Worm (Caenorhabditis elegans) whole organism, L3 larva: ENCODE data around the gene ZK430.5.
A peak's percentile ranks its signal among the peaks of the same experiment; 100 is the strongest.

Experiments used
- R02D3.7 ChIP-seq: fragments of 150-350 bp; optimal IDR thresholded peaks from 2 replicates; lab custom pipeline; 2014; ENCODE audit warnings: missing biosample characterization, missing genetic modification characterization
- ZK546.5 ChIP-seq: sonication (generic microtip); optimal IDR thresholded peaks from 2 replicates; lab custom pipeline; 2017; ENCODE audit warnings: missing biosample characterization, missing genetic modification characterization
- ama-1 ChIP-seq: fragments of 150-350 bp; optimal IDR thresholded peaks from 2 replicates; lab custom pipeline; 2018
- ceh-16 ChIP-seq: sonication (generic microtip); optimal IDR thresholded peaks from 2 replicates; lab custom pipeline; 2017; ENCODE audit warnings: missing biosample characterization, missing genetic modification characterization
- ceh-82 ChIP-seq: fragments of 150-350 bp; optimal IDR thresholded peaks from 2 replicates; lab custom pipeline; 2014; ENCODE audit warnings: missing biosample characterization, missing genetic modification characterization
- ceh-9 ChIP-seq: sonication (generic microtip); optimal IDR thresholded peaks from 2 replicates; lab custom pipeline; 2018; ENCODE audit warnings: missing biosample characterization, missing genetic modification characterization
- daf-12 ChIP-seq: fragments of 150-350 bp; optimal IDR thresholded peaks from 2 replicates; lab custom pipeline; 2014; ENCODE audit warnings: missing biosample characterization, missing genetic modification reagents, missing genetic modification characterization
- egl-5 ChIP-seq: fragments of 150-350 bp; optimal IDR thresholded peaks from 2 replicates; lab custom pipeline; 2017; ENCODE audit warnings: missing biosample characterization, missing genetic modification reagents, missing genetic modification characterization, inconsistent platforms
- elt-2 ChIP-seq: sonication (generic microtip); optimal IDR thresholded peaks from 2 replicates; lab custom pipeline; 2016; ENCODE audit warnings: missing genetic modification reagents, mild to moderate bottlenecking, missing genetic modification characterization, missing compliant biosample characterization
- elt-3 ChIP-seq, 3 experiments: fragments of 150-350 bp in 1 of 3; sonication (generic microtip) in 2 of 3; optimal IDR thresholded peaks; 2 replicates in 2 of 3; 4 replicates in 1 of 3; lab custom pipeline; 2014 to 2017; ENCODE audit warnings: missing biosample characterization in 3 of 3, missing genetic modification characterization in 3 of 3
- fkh-10 ChIP-seq: sonication (generic microtip); optimal IDR thresholded peaks from 2 replicates; lab custom pipeline; 2017; ENCODE audit warnings: missing biosample characterization, missing genetic modification reagents, missing genetic modification characterization
- fkh-2 ChIP-seq: fragments of 150-350 bp; optimal IDR thresholded peaks from 2 replicates; lab custom pipeline; 2014; ENCODE audit warnings: missing biosample characterization, missing genetic modification reagents, missing genetic modification characterization
- fos-1 ChIP-seq: fragments of 150-350 bp; optimal IDR thresholded peaks from 2 replicates; lab custom pipeline; 2014; ENCODE audit warnings: missing biosample characterization, missing genetic modification characterization
- hmg-11 ChIP-seq: sonication (generic microtip); optimal IDR thresholded peaks from 2 replicates; lab custom pipeline; 2016; ENCODE audit warnings: missing genetic modification characterization, missing compliant biosample characterization
- lin-15B ChIP-seq: fragments of 150-350 bp; optimal IDR thresholded peaks from 2 replicates; lab custom pipeline; 2014; ENCODE audit warnings: missing biosample characterization, missing genetic modification characterization
- lin-39 ChIP-seq: fragments of 150-350 bp; optimal IDR thresholded peaks from 2 replicates; lab custom pipeline; 2018; ENCODE audit warnings: missing biosample characterization, missing genetic modification reagents, missing genetic modification characterization
- mdl-1 ChIP-seq: fragments of 150-350 bp; optimal IDR thresholded peaks from 2 replicates; lab custom pipeline; 2014; ENCODE audit warnings: missing biosample characterization, missing genetic modification characterization
- nfya-1 ChIP-seq: sonication (generic microtip); optimal IDR thresholded peaks from 2 replicates; lab custom pipeline; 2017; ENCODE audit warnings: missing genetic modification characterization, mild to moderate bottlenecking, missing compliant biosample characterization, antibody characterized with exemption, moderate library complexity; ENCODE audit not compliant: insufficient read depth
- nhr-28 ChIP-seq: fragments of 150-350 bp; optimal IDR thresholded peaks from 2 replicates; lab custom pipeline; 2014; ENCODE audit warnings: missing biosample characterization, missing genetic modification characterization
- nhr-43 ChIP-seq: sonication (generic microtip); optimal IDR thresholded peaks from 2 replicates; lab custom pipeline; 2016; ENCODE audit warnings: mild to moderate bottlenecking, missing genetic modification characterization, missing compliant biosample characterization; ENCODE audit not compliant: poor library complexity, severe bottlenecking
- nhr-76 ChIP-seq: fragments of 150-350 bp; sonication (generic microtip); optimal IDR thresholded peaks from 5 replicates; lab custom pipeline; 2014; ENCODE audit warnings: missing biosample characterization, missing genetic modification characterization
- nhr-77 ChIP-seq: fragments of 150-350 bp; optimal IDR thresholded peaks from 2 replicates; lab custom pipeline; 2014; ENCODE audit warnings: missing biosample characterization, missing genetic modification characterization
- pha-4 ChIP-seq: fragments of 150-350 bp; optimal IDR thresholded peaks from 2 replicates; lab custom pipeline; 2014; ENCODE audit warnings: missing biosample characterization, missing genetic modification reagents, missing genetic modification characterization
- skn-1 ChIP-seq: fragments of 150-350 bp; optimal IDR thresholded peaks from 2 replicates; lab custom pipeline; 2014; ENCODE audit warnings: missing biosample characterization, missing genetic modification characterization
- tbx-2 ChIP-seq: sonication (generic microtip); optimal IDR thresholded peaks from 2 replicates; lab custom pipeline; 2016; ENCODE audit warnings: mild to moderate bottlenecking, missing genetic modification characterization, missing compliant biosample characterization
- unc-39 ChIP-seq: sonication (generic microtip); optimal IDR thresholded peaks from 4 replicates; lab custom pipeline; 2017; ENCODE audit warnings: missing biosample characterization, missing genetic modification characterization
- unc-62 ChIP-seq: fragments of 150-350 bp; sonication (generic microtip); optimal IDR thresholded peaks from 4 replicates; lab custom pipeline; 2014; ENCODE audit warnings: missing biosample characterization, missing genetic modification reagents, missing genetic modification characterization
- ztf-11 ChIP-seq: fragments of 150-350 bp; optimal IDR thresholded peaks from 2 replicates; lab custom pipeline; 2014; ENCODE audit warnings: missing biosample characterization, missing genetic modification characterization
- ztf-4 ChIP-seq: fragments of 150-350 bp; optimal IDR thresholded peaks from 2 replicates; lab custom pipeline; 2014; ENCODE audit warnings: missing biosample characterization, missing genetic modification characterization

ZK430.5 gene

DNA sequence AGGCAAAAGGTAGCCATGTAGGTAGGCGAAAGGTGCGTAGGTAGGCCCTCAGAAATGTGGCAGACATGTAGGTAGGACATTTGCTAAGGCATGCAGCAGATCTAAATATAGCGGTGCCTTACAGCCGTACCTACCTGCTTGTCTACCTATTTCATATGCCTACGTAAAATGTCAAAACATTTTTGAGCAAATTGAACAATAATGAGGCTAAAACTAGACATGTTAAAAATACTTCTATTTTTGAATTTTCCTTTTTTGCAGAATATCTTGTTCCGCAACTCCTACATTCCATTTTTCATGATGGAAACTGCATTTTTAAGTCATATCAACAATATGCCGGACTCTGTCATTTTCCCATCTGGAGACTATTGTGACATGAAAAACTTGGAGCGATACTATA, 28.8 kb downstream of the ZK430.5 start:
- TF ChIP-seq nhr-28 (tag; lab: Kevin White, UChicago) (no peak), ama-1 (lab: Kevin White, UChicago) (no peak), unc-62 (GFP tag; lab: Kevin White, UChicago) (no peak), mdl-1 (tag; lab: Kevin White, UChicago) (no peak), fkh-10 (GFP tag; lab: Kevin White, UChicago) (no peak), egl-5 (no peak), fkh-2 (tag; lab: Kevin White, UChicago) (no peak), lin-39 (tag; lab: Kevin White, UChicago) (no peak), tbx-2 (tag; lab: Kevin White, UChicago) (no peak), R02D3.7 (no peak), ceh-16 (tag; lab: Kevin White, UChicago) (no peak)

DNA sequence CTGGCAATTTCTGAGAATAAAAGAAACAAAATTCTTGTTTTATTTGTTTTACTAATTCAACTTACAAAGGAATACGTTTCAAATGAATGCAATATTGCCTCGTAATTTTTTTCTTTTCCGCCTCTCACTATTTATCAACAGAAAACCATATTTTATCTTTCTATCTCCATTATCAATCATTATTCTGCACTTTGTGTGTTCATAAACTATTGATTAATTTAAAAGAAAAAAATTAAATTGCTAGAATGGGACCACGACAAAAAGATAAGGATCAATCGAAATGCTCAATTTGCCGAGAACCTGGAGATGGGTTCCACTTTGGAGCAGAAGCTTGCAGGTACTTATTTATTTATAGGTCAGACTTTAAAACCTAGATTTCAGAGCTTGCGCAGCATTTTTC, 29.7 kb downstream of the ZK430.5 start, which contains the start of gene nhr-273:
Gene nhr-273, plus strand, starts transcription at position 167 of the 400 bp plus-strand sequence.
- TF ChIP-seq ztf-11 (tag; lab: Kevin White, UChicago) (no peak), ztf-4 (tag; lab: Kevin White, UChicago) (no peak), elt-2 (tag; lab: Kevin White, UChicago) (peak; percentile 54), ceh-82 (tag; lab: Kevin White, UChicago) (no peak), unc-39 (no peak), nhr-43 (tag; lab: Kevin White, UChicago) (peak; percentile 61)

- TF ChIP-seq nhr-77 (no peak), elt-2 (tag; lab: Kevin White, UChicago) (peak; percentile 33)
Measured at ce11 chrII:4438601-4439000, 33.1 kb downstream of the ZK430.5 start, which contains the start of gene nhr-16. TSS of gene nhr-16 (plus strand) at chrII:4438805.

ce11 chrII:4441278-4441677, 35.8 kb downstream of the ZK430.5 start:
- TF ChIP-seq nfya-1 (peak; percentile 93), daf-12 (tag; lab: Kevin White, UChicago) (no peak)

ce11 chrII:4444811-4445210, 39.4 kb downstream of the ZK430.5 start:
- TF ChIP-seq skn-1 (tag; lab: Kevin White, UChicago) (no peak), ZK546.5 (tag; lab: Kevin White, UChicago) (no peak), mdl-1 (tag; lab: Kevin White, UChicago) (no peak), hmg-11 (no peak), R02D3.7 (no peak), elt-3 (tag; optimal IDR thresholded peaks at IDR 0.05; lab: Kevin White, UChicago) (no peak)

DNA sequence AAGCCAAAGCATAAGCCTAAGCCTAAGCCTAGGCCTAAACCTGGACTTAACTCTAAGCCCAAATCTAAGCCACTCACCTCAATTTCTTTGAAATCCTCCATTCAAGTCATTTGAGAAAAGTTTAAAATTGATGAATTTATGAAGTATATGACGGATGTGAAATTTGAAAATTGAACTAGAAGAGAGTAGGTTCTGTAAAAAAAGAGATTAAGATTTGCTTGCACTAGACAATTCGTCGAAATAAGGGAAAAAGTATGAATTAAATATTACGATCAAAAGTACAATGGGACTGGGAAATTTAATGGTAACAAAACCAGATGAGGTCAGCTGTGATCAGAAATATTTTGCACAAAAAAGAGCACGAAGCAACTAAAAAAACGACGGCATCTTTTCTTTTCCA, 47.6 kb downstream of the ZK430.5 start, which contains the start of gene twk-2:
Gene twk-2, minus strand, starts transcription at position 101 of the 400 bp plus-strand sequence.
- TF ChIP-seq ceh-9 (tag; lab: Kevin White, UChicago) (no peak), lin-15B (no peak), nhr-76 (tag; lab: Kevin White, UChicago) (no peak), fkh-2 (tag; lab: Kevin White, UChicago) (no peak), pha-4 (tag; lab: Kevin White, UChicago) (no peak), tbx-2 (tag; lab: Kevin White, UChicago) (no peak)

DNA sequence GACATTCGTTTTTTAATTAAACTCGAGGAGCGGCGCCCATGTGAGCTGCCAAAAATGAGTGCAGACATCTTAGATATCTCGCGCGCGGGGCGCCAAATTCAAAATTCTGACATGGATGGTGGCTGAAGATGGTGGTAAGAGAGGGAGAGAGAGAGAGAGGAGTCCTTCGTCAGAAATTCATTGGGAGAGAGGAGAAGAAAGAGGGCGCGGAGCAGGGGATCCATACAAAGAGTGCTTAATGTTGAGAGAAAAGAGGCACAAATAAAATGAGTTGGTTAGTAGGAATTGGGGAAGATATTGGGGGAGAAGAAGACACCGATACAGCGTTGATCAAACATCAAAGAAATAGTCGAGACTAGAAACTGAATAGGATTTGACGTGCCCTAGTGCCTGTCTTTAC, 48.0 kb downstream of the ZK430.5 start:
- TF ChIP-seq lin-15B = peak; percentile 53
- peak; percentile 34 for TF ChIP-seq nfya-1
- TF ChIP-seq nhr-28 (tag; lab: Kevin White, UChicago) = no peak
- peak; percentile 45 for TF ChIP-seq lin-39 (tag; lab: Kevin White, UChicago)
- TF ChIP-seq hmg-11 = peak; percentile 7

DNA sequence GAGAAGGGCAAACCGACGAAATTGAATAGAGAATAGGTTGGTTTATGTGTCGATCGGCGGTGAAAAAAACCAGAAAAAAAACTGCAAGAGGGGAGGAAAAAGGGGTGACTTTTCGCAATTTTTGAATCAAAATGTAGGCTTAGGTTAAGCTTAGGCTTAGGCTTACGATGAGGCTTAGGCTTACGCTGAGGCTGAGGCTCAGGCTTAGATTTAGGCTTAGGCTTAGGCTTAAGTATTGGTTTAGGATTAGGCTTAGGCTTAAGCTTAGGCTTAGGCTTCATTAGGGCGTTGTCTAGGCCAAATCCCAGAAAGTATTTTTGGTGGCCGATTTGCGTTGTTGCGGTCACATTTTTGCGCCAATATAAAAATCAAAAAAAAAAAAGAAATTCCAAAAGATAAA, 49.4 kb downstream of the ZK430.5 start:
- TF ChIP-seq fos-1 (tag; lab: Kevin White, UChicago) = no peak
